Worm (Caenorhabditis elegans) whole organism, mixed stage, embryonic: ENCODE results near the gene R08D7.7.

Source experiments
- M03D4.4 ChIP-seq: sonication (generic microtip); optimal IDR thresholded peaks from 2 replicates; lab custom pipeline; 2017; ENCODE audit warnings: mild to moderate bottlenecking, missing genetic modification characterization, missing compliant biosample characterization
- bed-3 ChIP-seq: fragments of 200-800 bp; sonication (Bioruptor generic); optimal IDR thresholded peaks from 3 replicates; lab custom pipeline; 2018; ENCODE audit warnings: mild to moderate bottlenecking, missing genetic modification characterization, moderate library complexity, missing compliant biosample characterization
- blmp-1 ChIP-seq: fragments of 150-350 bp; optimal IDR thresholded peaks from 2 replicates; lab custom pipeline; 2014; ENCODE audit warnings: missing biosample characterization, missing genetic modification characterization
- ceh-39 ChIP-seq: fragments of 150-350 bp; optimal IDR thresholded peaks from 2 replicates; lab custom pipeline; 2014; ENCODE audit warnings: missing biosample characterization, missing genetic modification characterization
- ceh-83 ChIP-seq: fragments of 200-800 bp; sonication (Bioruptor generic); optimal IDR thresholded peaks from 2 replicates; lab custom pipeline; 2018; ENCODE audit warnings: mild to moderate bottlenecking, missing genetic modification characterization, missing compliant biosample characterization
- ces-1 ChIP-seq: fragments of 150-350 bp; optimal IDR thresholded peaks from 2 replicates; lab custom pipeline; 2014; ENCODE audit warnings: missing biosample characterization, missing genetic modification reagents, missing genetic modification characterization
- cnd-1 ChIP-seq: fragments of 200-800 bp; sonication (Bioruptor generic); optimal IDR thresholded peaks from 2 replicates; lab custom pipeline; 2018; ENCODE audit warnings: mild to moderate bottlenecking, missing genetic modification characterization, missing compliant biosample characterization
- drap-1 ChIP-seq: fragments of 200-800 bp; sonication (Bioruptor generic); optimal IDR thresholded peaks from 3 replicates; lab custom pipeline; 2018; ENCODE audit warnings: mild to moderate bottlenecking, missing genetic modification characterization, missing compliant biosample characterization
- elt-1 ChIP-seq: sonication (generic microtip); optimal IDR thresholded peaks from 2 replicates; lab custom pipeline; 2017; ENCODE audit warnings: missing genetic modification characterization, mild to moderate bottlenecking, missing compliant biosample characterization, antibody characterized with exemption, moderate library complexity, borderline replicate concordance; ENCODE audit not compliant: insufficient read depth
- elt-3 ChIP-seq: fragments of 150-350 bp; optimal IDR thresholded peaks from 2 replicates; lab custom pipeline; 2014; ENCODE audit warnings: missing biosample characterization, missing genetic modification characterization
- flh-1 ChIP-seq: fragments of 200-800 bp; sonication (Bioruptor generic); optimal IDR thresholded peaks from 2 replicates; lab custom pipeline; 2018; ENCODE audit warnings: mild to moderate bottlenecking, missing genetic modification characterization, moderate library complexity, missing compliant biosample characterization
- ham-2 ChIP-seq: fragments of 200-800 bp; sonication (Bioruptor generic); optimal IDR thresholded peaks from 2 replicates; lab custom pipeline; 2018; ENCODE audit warnings: mild to moderate bottlenecking, missing genetic modification characterization, missing compliant biosample characterization
- hlh-1 ChIP-seq: fragments of 150-350 bp; optimal IDR thresholded peaks from 2 replicates; lab custom pipeline; 2014; ENCODE audit warnings: missing biosample characterization, missing genetic modification reagents, missing genetic modification characterization
- lin-13 ChIP-seq: fragments of 150-350 bp; optimal IDR thresholded peaks from 2 replicates; lab custom pipeline; 2014; ENCODE audit warnings: missing biosample characterization, missing genetic modification characterization
- lin-32 ChIP-seq: fragments of 200-800 bp; sonication (Bioruptor generic); optimal IDR thresholded peaks from 2 replicates; lab custom pipeline; 2018; ENCODE audit warnings: mild to moderate bottlenecking, missing genetic modification characterization, missing compliant biosample characterization
- mab-5 ChIP-seq: fragments of 150-350 bp; optimal IDR thresholded peaks from 2 replicates; lab custom pipeline; 2014; ENCODE audit warnings: missing biosample characterization, missing genetic modification characterization
- mep-1 ChIP-seq: fragments of 150-350 bp; optimal IDR thresholded peaks from 2 replicates; lab custom pipeline; 2017; ENCODE audit warnings: missing biosample characterization, missing genetic modification reagents, missing genetic modification characterization, inconsistent platforms
- mls-2 ChIP-seq: sonication (generic microtip); optimal IDR thresholded peaks from 2 replicates; lab custom pipeline; 2016; ENCODE audit warnings: mild to moderate bottlenecking, missing genetic modification characterization, moderate library complexity, missing compliant biosample characterization
- nhr-12 ChIP-seq: fragments of 150-350 bp; optimal IDR thresholded peaks from 2 replicates; lab custom pipeline; 2014; ENCODE audit warnings: missing biosample characterization, missing genetic modification characterization
- nhr-237 ChIP-seq: fragments of 150-350 bp; optimal IDR thresholded peaks from 2 replicates; lab custom pipeline; 2014; ENCODE audit warnings: missing biosample characterization, missing genetic modification characterization
- nhr-28 ChIP-seq: fragments of 150-350 bp; optimal IDR thresholded peaks from 2 replicates; lab custom pipeline; 2014; ENCODE audit warnings: missing biosample characterization, missing genetic modification characterization
- nhr-76 ChIP-seq: sonication (generic microtip); optimal IDR thresholded peaks from 2 replicates; lab custom pipeline; 2017; ENCODE audit warnings: missing biosample characterization, missing genetic modification characterization
- pha-4 ChIP-seq: fragments of 150-350 bp; optimal IDR thresholded peaks from 2 replicates; lab custom pipeline; 2018; ENCODE audit warnings: missing biosample characterization, missing genetic modification reagents, missing genetic modification characterization
- sem-2 ChIP-seq: fragments of 200-800 bp; sonication (Bioruptor generic); optimal IDR thresholded peaks from 2 replicates; lab custom pipeline; 2018; ENCODE audit warnings: mild to moderate bottlenecking, missing genetic modification characterization, missing compliant biosample characterization
- sptf-1 ChIP-seq: sonication (generic microtip); optimal IDR thresholded peaks from 2 replicates; lab custom pipeline; 2017; ENCODE audit warnings: mild to moderate bottlenecking, missing genetic modification characterization, moderate library complexity, missing compliant biosample characterization
- tbx-8 ChIP-seq: fragments of 200-800 bp; sonication (Bioruptor generic); optimal IDR thresholded peaks from 2 replicates; lab custom pipeline; 2018; ENCODE audit warnings: mild to moderate bottlenecking, missing genetic modification characterization, moderate library complexity, missing compliant biosample characterization
- unc-120 ChIP-seq: sonication (generic microtip); optimal IDR thresholded peaks from 2 replicates; lab custom pipeline; 2017; ENCODE audit warnings: missing genetic modification characterization, missing compliant biosample characterization; ENCODE audit not compliant: poor library complexity, severe bottlenecking
- unc-39 ChIP-seq: fragments of 150-350 bp; optimal IDR thresholded peaks from 2 replicates; lab custom pipeline; 2014; ENCODE audit warnings: missing biosample characterization, missing genetic modification characterization
- unc-62 ChIP-seq: fragments of 150-350 bp; optimal IDR thresholded peaks from 2 replicates; lab custom pipeline; 2014; ENCODE audit warnings: missing biosample characterization, missing genetic modification reagents, missing genetic modification characterization
- zip-8 ChIP-seq: fragments of 150-350 bp; optimal IDR thresholded peaks from 2 replicates; lab custom pipeline; 2014; ENCODE audit warnings: missing biosample characterization, missing genetic modification characterization
- ztf-11 ChIP-seq: fragments of 150-350 bp; optimal IDR thresholded peaks from 2 replicates; lab custom pipeline; 2014; ENCODE audit warnings: missing biosample characterization, missing genetic modification characterization

Gene R08D7.7

DNA sequence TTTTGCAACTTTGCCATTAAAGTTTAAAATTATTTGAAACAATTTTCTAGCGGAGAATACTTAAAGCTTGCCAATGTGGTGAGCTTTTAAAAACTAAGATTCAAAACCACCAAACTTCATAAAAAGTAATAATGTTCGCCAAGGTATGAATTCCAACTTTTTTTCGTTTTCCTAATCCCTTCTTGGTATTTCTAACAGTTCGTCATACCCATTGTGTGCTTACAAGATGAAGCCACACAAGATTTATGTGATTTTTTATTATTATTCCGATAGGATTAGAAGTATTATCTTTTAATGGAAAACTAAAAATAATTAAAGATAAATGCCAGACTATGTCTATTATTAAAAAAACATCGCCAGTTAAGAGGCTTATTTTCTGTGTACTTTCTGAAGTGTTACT is 1.8 kb upstream of the R08D7.7 start:
- no peak for TF ChIP-seq tbx-8 (GFP tag; lab: Kevin White, UChicago)
- TF ChIP-seq ceh-39 (tag; lab: Kevin White, UChicago) = no peak
- TF ChIP-seq bed-3 (GFP tag; lab: Kevin White, UChicago) = no peak
- no peak for TF ChIP-seq pha-4
- TF ChIP-seq elt-3 (tag; lab: Kevin White, UChicago) = no peak
- TF ChIP-seq drap-1 (GFP tag; lab: Kevin White, UChicago) = no peak
- TF ChIP-seq ham-2 (GFP tag; lab: Kevin White, UChicago) = no peak
- no peak for TF ChIP-seq nhr-237 (tag; lab: Kevin White, UChicago)
- no peak for TF ChIP-seq blmp-1

DNA sequence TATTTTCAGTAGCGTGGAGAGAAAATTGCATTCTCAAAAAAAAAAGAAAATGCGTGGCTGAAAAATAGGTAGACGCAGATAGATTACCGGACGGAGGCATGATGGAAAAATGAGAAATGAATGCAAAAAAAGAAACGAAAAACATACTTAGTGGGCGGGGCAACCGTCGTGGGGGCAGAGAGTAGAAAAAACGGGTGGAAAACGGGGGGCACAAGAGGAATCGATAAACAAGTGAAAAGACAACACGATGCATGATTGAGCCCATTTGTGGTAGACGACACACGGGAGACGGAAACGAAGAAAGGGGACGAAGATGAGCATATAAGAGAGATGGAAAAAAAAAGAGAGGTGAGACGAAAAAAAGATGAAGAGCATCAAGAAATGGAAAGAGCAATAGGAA is 1.3 kb upstream of the R08D7.7 start:
- TF ChIP-seq nhr-28 = no peak
- no peak for TF ChIP-seq ces-1 (GFP tag; lab: Kevin White, UChicago)
- TF ChIP-seq flh-1 = no peak
- no peak for TF ChIP-seq drap-1 (GFP tag; lab: Kevin White, UChicago)
- TF ChIP-seq ham-2 (GFP tag; lab: Kevin White, UChicago) = no peak
- no peak for TF ChIP-seq lin-13 (tag; lab: Kevin White, UChicago)
- no peak for TF ChIP-seq hlh-1
- no peak for TF ChIP-seq unc-62 (GFP tag; lab: Kevin White, UChicago)
- TF ChIP-seq mab-5 (tag; lab: Kevin White, UChicago) = no peak
- no peak for TF ChIP-seq zip-8
- no peak for TF ChIP-seq ceh-83 (GFP tag; lab: Kevin White, UChicago)
- TF ChIP-seq nhr-237 (tag; lab: Kevin White, UChicago) = no peak
- no peak for TF ChIP-seq nhr-76 (tag; lab: Kevin White, UChicago)
- TF ChIP-seq, all 35 proteins: peak for 0

DNA sequence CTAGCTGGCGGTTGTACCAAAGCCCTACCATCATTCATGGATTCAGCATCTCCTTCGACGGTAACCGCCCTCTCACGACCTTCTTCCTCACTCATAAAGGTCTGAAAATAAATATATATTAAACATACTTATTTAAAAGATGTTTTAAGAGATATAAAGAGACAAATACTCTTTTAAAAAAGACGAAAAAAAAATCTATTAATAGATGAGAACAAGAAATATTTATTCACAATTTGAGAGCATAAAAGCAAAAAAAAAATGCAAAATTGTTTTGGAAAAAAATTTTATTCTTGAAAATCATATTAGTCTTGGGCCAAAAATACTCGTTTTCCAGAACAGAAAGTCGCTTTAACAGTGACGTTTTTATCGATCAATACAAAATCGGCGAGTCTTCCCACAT is 6.8 kb downstream of the R08D7.7 start, which contains the start of gene skat-1:
Gene skat-1 (minus strand): TSS at position 101 of the 400 bp plus-strand sequence.
- TF ChIP-seq ham-2 (GFP tag; lab: Kevin White, UChicago) (no peak), unc-62 (GFP tag; lab: Kevin White, UChicago) (no peak), elt-1 (no peak)

DNA sequence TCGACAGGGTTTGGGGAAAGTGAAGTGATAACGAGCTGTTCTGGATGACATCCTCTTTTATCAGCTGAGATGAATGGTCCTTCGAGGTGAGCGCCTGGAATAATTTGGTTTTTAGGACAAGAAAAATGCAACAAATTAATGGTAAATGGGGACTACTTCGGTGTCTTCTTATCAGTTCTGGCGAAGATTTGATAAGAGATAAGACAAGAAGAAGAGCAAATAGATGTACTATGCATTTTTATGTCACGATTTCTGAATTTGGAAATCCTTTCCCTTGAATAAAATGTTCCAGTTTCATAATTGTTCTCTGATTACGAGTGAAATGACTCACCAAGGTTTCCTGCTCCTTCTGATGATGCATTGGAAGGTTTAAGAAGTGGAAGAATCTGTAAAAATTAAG is 8.0 kb downstream of the R08D7.7 start:
- TF ChIP-seq M03D4.4 (tag; lab: Kevin White, UChicago) = no peak
- no peak for TF ChIP-seq nhr-12 (tag; lab: Kevin White, UChicago)
- no peak for TF ChIP-seq bed-3 (GFP tag; lab: Kevin White, UChicago)
- no peak for TF ChIP-seq ztf-11 (tag; lab: Kevin White, UChicago)
- TF ChIP-seq nhr-76 (tag; lab: Kevin White, UChicago) = no peak
- no peak for TF ChIP-seq nhr-28
- TF ChIP-seq mls-2 = no peak
- no peak for TF ChIP-seq unc-62 (GFP tag; lab: Kevin White, UChicago)
- TF ChIP-seq ceh-39 (tag; lab: Kevin White, UChicago) = no peak
- TF ChIP-seq unc-39 (tag; lab: Kevin White, UChicago) = no peak
- TF ChIP-seq hlh-1 = no peak
- TF ChIP-seq pha-4 = no peak
- no peak for TF ChIP-seq lin-13 (tag; lab: Kevin White, UChicago)
- TF ChIP-seq mep-1 = no peak
- no peak for TF ChIP-seq cnd-1 (tag; lab: Kevin White, UChicago)
- TF ChIP-seq drap-1 (GFP tag; lab: Kevin White, UChicago) = no peak
- no peak for TF ChIP-seq tbx-8 (GFP tag; lab: Kevin White, UChicago)
- TF ChIP-seq ceh-83 (GFP tag; lab: Kevin White, UChicago) = no peak
- TF ChIP-seq ham-2 (GFP tag; lab: Kevin White, UChicago) = no peak

DNA sequence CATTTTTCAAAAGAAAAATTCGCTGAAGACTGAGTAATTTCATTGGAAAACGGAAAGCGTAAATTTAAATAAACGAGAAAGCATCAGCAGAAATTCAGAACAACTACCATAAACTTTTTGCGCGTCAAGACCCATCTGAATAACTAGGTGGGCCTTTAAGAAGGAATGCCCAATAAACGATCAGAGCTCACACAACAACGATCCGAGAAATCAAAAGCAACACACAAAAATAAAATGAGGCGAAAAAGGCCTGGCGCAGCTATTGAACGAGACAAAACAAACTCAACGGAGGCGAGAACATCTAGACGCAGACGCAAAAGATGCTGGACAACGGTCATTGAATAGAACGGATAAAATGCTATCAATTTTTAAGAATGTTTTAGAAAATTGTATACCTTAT is 9.0 kb downstream of the R08D7.7 start:
- no peak for TF ChIP-seq mab-5 (tag; lab: Kevin White, UChicago)
- TF ChIP-seq nhr-12 (tag; lab: Kevin White, UChicago) = no peak
- TF ChIP-seq blmp-1 = no peak
- TF ChIP-seq sem-2 = no peak
- no peak for TF ChIP-seq M03D4.4 (tag; lab: Kevin White, UChicago)
- TF ChIP-seq hlh-1 = no peak
- no peak for TF ChIP-seq bed-3 (GFP tag; lab: Kevin White, UChicago)
- TF ChIP-seq ceh-83 (GFP tag; lab: Kevin White, UChicago) = no peak
- no peak for TF ChIP-seq zip-8
- no peak for TF ChIP-seq mep-1
- TF ChIP-seq tbx-8 (GFP tag; lab: Kevin White, UChicago) = no peak
- no peak for TF ChIP-seq lin-13 (tag; lab: Kevin White, UChicago)
- no peak for TF ChIP-seq elt-3 (tag; lab: Kevin White, UChicago)
- TF ChIP-seq lin-32 (GFP tag; lab: Kevin White, UChicago) = no peak
- TF ChIP-seq mls-2 = no peak
- TF ChIP-seq unc-120 (tag; lab: Kevin White, UChicago) = no peak
- no peak for TF ChIP-seq pha-4
- TF ChIP-seq sptf-1 (tag; lab: Kevin White, UChicago) = no peak
